Worm (Caenorhabditis elegans) whole organism, mixed stage, embryonic: ENCODE data around the gene sre-4.

Source experiments
- ces-1 ChIP-seq: fragments of 150-350 bp; optimal IDR thresholded peaks from 2 replicates; lab custom pipeline; 2014; ENCODE audit warnings: missing biosample characterization, missing genetic modification reagents, missing genetic modification characterization
- lsy-2 ChIP-seq: fragments of 150-350 bp; optimal IDR thresholded peaks from 2 replicates; lab custom pipeline; 2014; ENCODE audit warnings: missing biosample characterization, missing genetic modification characterization
- pha-4 ChIP-seq: fragments of 150-350 bp; optimal IDR thresholded peaks from 2 replicates; lab custom pipeline; 2018; ENCODE audit warnings: missing biosample characterization, missing genetic modification reagents, missing genetic modification characterization
- sem-2 ChIP-seq: fragments of 200-800 bp; sonication (Bioruptor generic); optimal IDR thresholded peaks from 2 replicates; lab custom pipeline; 2018; ENCODE audit warnings: mild to moderate bottlenecking, missing genetic modification characterization, missing compliant biosample characterization
- snpc-4 ChIP-seq: fragments of 150-350 bp; optimal IDR thresholded peaks from 2 replicates; lab custom pipeline; 2014; ENCODE audit warnings: missing biosample characterization, missing genetic modification characterization
- tbx-8 ChIP-seq: fragments of 200-800 bp; sonication (Bioruptor generic); optimal IDR thresholded peaks from 2 replicates; lab custom pipeline; 2018; ENCODE audit warnings: mild to moderate bottlenecking, missing genetic modification characterization, moderate library complexity, missing compliant biosample characterization
- unc-62 ChIP-seq: fragments of 150-350 bp; optimal IDR thresholded peaks from 2 replicates; lab custom pipeline; 2014; ENCODE audit warnings: missing biosample characterization, missing genetic modification reagents, missing genetic modification characterization

DNA sequence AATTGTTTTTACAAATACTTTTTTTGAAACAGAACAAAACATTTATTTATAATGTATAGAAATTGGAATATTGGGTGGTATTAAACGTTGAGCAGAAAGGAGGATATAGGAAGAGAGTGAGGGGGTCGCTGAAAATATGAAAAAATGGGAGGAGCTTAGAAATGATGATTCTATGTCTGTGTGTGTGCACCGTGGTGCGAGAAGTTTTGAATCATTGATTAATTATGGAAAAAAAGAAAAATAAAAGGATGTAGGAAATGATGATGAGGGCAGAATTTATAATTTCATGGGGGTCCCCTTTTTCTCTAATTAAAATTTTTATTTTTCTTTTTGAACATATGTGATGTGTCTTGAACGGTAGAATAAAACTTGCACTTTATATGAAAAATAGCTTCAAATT lies at the start of gene sre-4:
- no peak for TF ChIP-seq pha-4
- TF ChIP-seq unc-62 (GFP tag; lab: Kevin White, UChicago) = no peak
- TF ChIP-seq snpc-4 (tag; lab: Kevin White, UChicago) = no peak
- no peak for TF ChIP-seq lsy-2 (tag; lab: Kevin White, UChicago)
- TF ChIP-seq ces-1 (GFP tag; lab: Kevin White, UChicago) = no peak
- no peak for TF ChIP-seq tbx-8 (GFP tag; lab: Kevin White, UChicago)
- TF ChIP-seq sem-2 (GFP tag; lab: Kevin White, UChicago) = no peak
